Worm (Caenorhabditis elegans) whole organism, L1 larva: Measurements from ENCODE around the gene metl-18.
A peak's percentile ranks its signal among the peaks of the same experiment; 100 is the strongest.

Experiments used
- C04F5.9 ChIP-seq: sonication (generic microtip); optimal IDR thresholded peaks from 2 replicates; lab custom pipeline; 2016; ENCODE audit warnings: missing genetic modification characterization, missing compliant biosample characterization
- C16A3.4 ChIP-seq: fragments of 150-350 bp; optimal IDR thresholded peaks from 2 replicates; lab custom pipeline; 2014; ENCODE audit warnings: missing biosample characterization, missing genetic modification characterization
- alr-1 ChIP-seq: fragments of 200-800 bp; sonication (Bioruptor generic); optimal IDR thresholded peaks from 2 replicates; lab custom pipeline; 2018; ENCODE audit warnings: borderline replicate concordance, mild to moderate bottlenecking, missing genetic modification characterization, missing compliant biosample characterization
- aly-2 ChIP-seq: fragments of 150-350 bp; optimal IDR thresholded peaks from 2 replicates; lab custom pipeline; 2014; ENCODE audit warnings: missing biosample characterization, missing genetic modification characterization
- ama-1 ChIP-seq: fragments of 150-350 bp; optimal IDR thresholded peaks from 2 replicates; lab custom pipeline; 2014
- blmp-1 ChIP-seq: fragments of 150-350 bp; optimal IDR thresholded peaks from 2 replicates; lab custom pipeline; 2014; ENCODE audit warnings: missing biosample characterization, missing genetic modification characterization
- ceh-8 ChIP-seq: fragments of 200-800 bp; sonication (Bioruptor generic); optimal IDR thresholded peaks from 2 replicates; lab custom pipeline; 2018; ENCODE audit warnings: mild to moderate bottlenecking, missing genetic modification characterization, moderate library complexity, missing compliant biosample characterization
- ceh-82 ChIP-seq, 3 experiments: fragments of 150-350 bp in 1 of 3; sonication (generic microtip) in 2 of 3; optimal IDR thresholded peaks; 2 replicates each; lab custom pipeline; 2014 to 2017; ENCODE audit warnings: missing biosample characterization in 3 of 3, missing genetic modification characterization in 3 of 3
- ceh-88 ChIP-seq: fragments of 200-800 bp; sonication (Bioruptor generic); IDR thresholded peaks from 2 replicates; pipeline ENCODE4 v1.3.6; 2022; ENCODE audit warnings: missing genetic modification characterization, missing compliant biosample characterization
- ces-1 ChIP-seq: fragments of 150-350 bp; optimal IDR thresholded peaks from 2 replicates; lab custom pipeline; 2014; ENCODE audit warnings: missing biosample characterization, missing genetic modification reagents, missing genetic modification characterization
- dsc-1 ChIP-seq: sonication (generic microtip); optimal IDR thresholded peaks from 2 replicates; lab custom pipeline; 2016; ENCODE audit warnings: mild to moderate bottlenecking, missing genetic modification characterization, missing compliant biosample characterization
- efl-1 ChIP-seq, 4 experiments: fragments of 150-350 bp; optimal IDR thresholded peaks in 3 of 4; peaks in 1 of 4; 1 replicate in 1 of 4; 2 replicates in 3 of 4; lab custom pipeline; 2014; ENCODE audit warnings: missing biosample characterization in 2 of 4, missing genetic modification characterization in 2 of 4, missing genetic modification reagents in 2 of 4
- efl-3 ChIP-seq: fragments of 200-800 bp; sonication (Bioruptor generic); optimal IDR thresholded peaks from 2 replicates; lab custom pipeline; 2018; ENCODE audit warnings: mild to moderate bottlenecking, missing genetic modification characterization, missing compliant biosample characterization
- fkh-4 ChIP-seq: sonication (generic microtip); optimal IDR thresholded peaks from 2 replicates; lab custom pipeline; 2016; ENCODE audit warnings: missing compliant biosample characterization, missing genetic modification characterization, borderline replicate concordance
- fkh-8 ChIP-seq: sonication (generic microtip); optimal IDR thresholded peaks from 2 replicates; lab custom pipeline; 2016; ENCODE audit warnings: mild to moderate bottlenecking, missing genetic modification characterization, missing compliant biosample characterization
- fos-1 ChIP-seq: fragments of 150-350 bp; optimal IDR thresholded peaks from 2 replicates; lab custom pipeline; 2014; ENCODE audit warnings: missing biosample characterization, missing genetic modification characterization
- grh-1 ChIP-seq: fragments of 200-800 bp; sonication (Bioruptor generic); IDR thresholded peaks from 2 replicates; pipeline ENCODE4 v1.3.6; 2022; ENCODE audit warnings: missing genetic modification reagents, missing genetic modification characterization, missing compliant biosample characterization
- hlh-4 ChIP-seq: sonication (generic microtip); optimal IDR thresholded peaks from 2 replicates; lab custom pipeline; 2016; ENCODE audit warnings: mild to moderate bottlenecking, missing genetic modification characterization, missing compliant biosample characterization
- irx-1 ChIP-seq: sonication (generic microtip); optimal IDR thresholded peaks from 2 replicates; lab custom pipeline; 2016; ENCODE audit warnings: missing genetic modification characterization, missing compliant biosample characterization
- isw-1 ChIP-seq: fragments of 200-800 bp; sonication (Bioruptor generic); IDR thresholded peaks from 2 replicates; pipeline ENCODE4 v1.3.6; 2022; ENCODE audit warnings: missing genetic modification characterization, missing compliant biosample characterization
- jun-1 ChIP-seq: fragments of 150-350 bp; optimal IDR thresholded peaks from 2 replicates; lab custom pipeline; 2014; ENCODE audit warnings: missing biosample characterization, missing genetic modification reagents, missing genetic modification characterization
- lin-14 ChIP-seq: fragments of 200-800 bp; sonication (Bioruptor generic); optimal IDR thresholded peaks from 2 replicates; lab custom pipeline; 2018; ENCODE audit warnings: mild to moderate bottlenecking, missing genetic modification characterization, moderate library complexity, missing compliant biosample characterization
- lin-15B ChIP-seq: fragments of 150-350 bp; sonication (generic microtip); optimal IDR thresholded peaks from 3 replicates; lab custom pipeline; 2014; ENCODE audit warnings: missing biosample characterization, missing genetic modification characterization
- lin-35 ChIP-seq, 2 experiments: fragments of 150-350 bp; optimal IDR thresholded peaks; 2 replicates each; lab custom pipeline; 2014; ENCODE audit warnings: missing biosample characterization in 2 of 2, missing genetic modification characterization in 2 of 2, missing genetic modification reagents in 2 of 2
- lin-39 ChIP-seq: fragments of 150-350 bp; optimal IDR thresholded peaks from 2 replicates; lab custom pipeline; 2014; ENCODE audit warnings: missing biosample characterization, missing genetic modification reagents, missing genetic modification characterization
- lsy-2 ChIP-seq, 2 experiments: fragments of 150-350 bp; optimal IDR thresholded peaks; 2 replicates each; lab custom pipeline; 2014; ENCODE audit warnings: missing biosample characterization in 2 of 2, missing genetic modification characterization in 2 of 2
- mdl-1 ChIP-seq, 2 experiments: fragments of 150-350 bp; optimal IDR thresholded peaks; 2 replicates each; lab custom pipeline; 2014 to 2017; ENCODE audit warnings: missing biosample characterization in 2 of 2, missing genetic modification characterization in 2 of 2, inconsistent platforms in 1 of 2
- mep-1 ChIP-seq: fragments of 150-350 bp; optimal IDR thresholded peaks from 2 replicates; lab custom pipeline; 2014; ENCODE audit warnings: missing biosample characterization, missing genetic modification characterization
- nhr-11 ChIP-seq: fragments of 150-350 bp; optimal IDR thresholded peaks from 2 replicates; lab custom pipeline; 2014; ENCODE audit warnings: missing biosample characterization, missing genetic modification characterization
- nhr-12 ChIP-seq: sonication (generic microtip); optimal IDR thresholded peaks from 2 replicates; lab custom pipeline; 2017; ENCODE audit warnings: missing biosample characterization, missing genetic modification characterization
- nhr-19 ChIP-seq: fragments of 200-800 bp; sonication (Bioruptor generic); conservative IDR thresholded peaks from 2 replicates; pipeline ENCODE4 v1.3.6; 2022; ENCODE audit warnings: missing genetic modification characterization, missing compliant biosample characterization
- nhr-237 ChIP-seq: fragments of 150-350 bp; optimal IDR thresholded peaks from 2 replicates; lab custom pipeline; 2014; ENCODE audit warnings: missing biosample characterization, missing genetic modification characterization
- nhr-28 ChIP-seq: fragments of 150-350 bp; optimal IDR thresholded peaks from 2 replicates; lab custom pipeline; 2014; ENCODE audit warnings: missing biosample characterization, missing genetic modification characterization
- nhr-47 ChIP-seq: sonication (generic microtip); optimal IDR thresholded peaks from 2 replicates; lab custom pipeline; 2016; ENCODE audit warnings: mild to moderate bottlenecking, missing genetic modification characterization, moderate library complexity, missing compliant biosample characterization
- nhr-71 ChIP-seq: sonication (generic microtip); optimal IDR thresholded peaks from 2 replicates; lab custom pipeline; 2016; ENCODE audit warnings: mild to moderate bottlenecking, missing genetic modification characterization, moderate library complexity, missing compliant biosample characterization
- nhr-77 ChIP-seq: fragments of 150-350 bp; optimal IDR thresholded peaks from 2 replicates; lab custom pipeline; 2014; ENCODE audit warnings: missing biosample characterization, missing genetic modification characterization
- nhr-84 ChIP-seq: sonication (generic microtip); optimal IDR thresholded peaks from 2 replicates; lab custom pipeline; 2017; ENCODE audit warnings: missing biosample characterization, missing genetic modification characterization
- nhr-85 ChIP-seq: sonication (generic microtip); peaks from one replicate; lab custom pipeline; 2016; ENCODE audit warnings: missing genetic modification characterization, inconsistent platforms, missing compliant biosample characterization
- nhr-90 ChIP-seq: sonication (generic microtip); optimal IDR thresholded peaks from 2 replicates; lab custom pipeline; 2016; ENCODE audit warnings: mild to moderate bottlenecking, missing genetic modification characterization, missing compliant biosample characterization; ENCODE audit not compliant: poor library complexity
- pag-3 ChIP-seq: sonication (generic microtip); optimal IDR thresholded peaks from 2 replicates; lab custom pipeline; 2017; ENCODE audit warnings: missing genetic modification characterization, mild to moderate bottlenecking, missing compliant biosample characterization, antibody characterized with exemption, borderline replicate concordance; ENCODE audit not compliant: insufficient read depth
- skn-1 ChIP-seq: fragments of 150-350 bp; optimal IDR thresholded peaks from 2 replicates; lab custom pipeline; 2014; ENCODE audit warnings: missing biosample characterization, missing genetic modification characterization
- snu-23 ChIP-seq: sonication (generic microtip); optimal IDR thresholded peaks from 2 replicates; lab custom pipeline; 2016; ENCODE audit warnings: missing genetic modification characterization, missing compliant biosample characterization
- sup-37 ChIP-seq: fragments of 200-800 bp; sonication (Bioruptor generic); optimal IDR thresholded peaks from 2 replicates; lab custom pipeline; 2018; ENCODE audit warnings: mild to moderate bottlenecking, missing genetic modification characterization, missing compliant biosample characterization
- swsn-7 ChIP-seq: sonication (generic microtip); optimal IDR thresholded peaks from 2 replicates; lab custom pipeline; 2016; ENCODE audit warnings: missing genetic modification characterization, missing compliant biosample characterization
- vab-15 ChIP-seq: sonication (generic microtip); optimal IDR thresholded peaks from 2 replicates; lab custom pipeline; 2017; ENCODE audit warnings: missing genotype, mild to moderate bottlenecking, missing genetic modification characterization, missing compliant biosample characterization
- xbp-1 ChIP-seq: sonication (generic microtip); optimal IDR thresholded peaks from 2 replicates; lab custom pipeline; 2016; ENCODE audit warnings: missing genetic modification characterization, missing compliant biosample characterization
- zag-1 ChIP-seq: fragments of 150-350 bp; optimal IDR thresholded peaks from 2 replicates; lab custom pipeline; 2014; ENCODE audit warnings: missing biosample characterization, missing genetic modification characterization
- zip-4 ChIP-seq: fragments of 200-800 bp; sonication (Bioruptor generic); optimal IDR thresholded peaks from 2 replicates; lab custom pipeline; 2018; ENCODE audit warnings: mild to moderate bottlenecking, missing genetic modification characterization, moderate library complexity, missing compliant biosample characterization

metl-18 gene

ce11 chrIII:3398485-3398884 lies 27.1 kb upstream of the metl-18 start (continued):
- no peak for TF ChIP-seq efl-1 (optimal IDR thresholded peaks at IDR 0.05; lab: Kevin White, UChicago)
- no peak for TF ChIP-seq efl-1 (GFP tag; optimal IDR thresholded peaks at IDR 0.05 in 1 of 2; lab: Kevin White, UChicago)
- no peak for TF ChIP-seq ama-1 (lab: Kevin White, UChicago)
- TF ChIP-seq, all 84 proteins: peak for 0

- no peak for TF ChIP-seq lin-15B (tag; lab: Kevin White, UChicago)
- no peak for TF ChIP-seq skn-1 (tag; lab: Kevin White, UChicago)
- no peak for TF ChIP-seq sup-37 (GFP tag; lab: Kevin White, UChicago)
- no peak for TF ChIP-seq alr-1 (tag; lab: Kevin White, UChicago)
- no peak for TF ChIP-seq nhr-11 (tag; lab: Kevin White, UChicago)
- no peak for TF ChIP-seq blmp-1 (tag; lab: Kevin White, UChicago)
- TF ChIP-seq nhr-28 (tag; lab: Kevin White, UChicago), result no peak
- TF ChIP-seq zag-1 (tag; lab: Kevin White, UChicago), result no peak
- TF ChIP-seq nhr-85 (tag; lab: Kevin White, UChicago), result no peak
- TF ChIP-seq C16A3.4 (tag; lab: Kevin White, UChicago), result no peak
These were observed 25.1 kb upstream of the metl-18 start for ce11 chrIII:3400444-3400843.

ce11 chrIII:3404354-3404913 lies 21.1 kb upstream of the metl-18 start, which contains the start of the genes npp-9 and F59A2.5:
npp-9 (minus strand) TSS chrIII:3404479.
F59A2.5 (plus strand) TSS chrIII:3404863.
- TF ChIP-seq lsy-2 (tag; optimal IDR thresholded peaks at IDR 0.05; lab: Kevin White, UChicago) (peak; percentile 55 to 76), fos-1 (no peak), ceh-88 (GFP tag; lab: Robert Waterston, UW) (no peak), nhr-237 (tag; lab: Kevin White, UChicago) (no peak), irx-1 (tag; lab: Kevin White, UChicago) (no peak), swsn-7 (tag; lab: Kevin White, UChicago) (peak; percentile 15), aly-2 (tag; lab: Kevin White, UChicago) (no peak), ceh-8 (GFP tag; lab: Kevin White, UChicago) (no peak), lin-39 (tag; lab: Kevin White, UChicago) (peak; percentile 6), ces-1 (GFP tag; lab: Kevin White, UChicago) (no peak), nhr-84 (tag; lab: Kevin White, UChicago) (no peak), dsc-1 (tag; lab: Kevin White, UChicago) (no peak), lin-14 (GFP tag; lab: Kevin White, UChicago) (no peak), ceh-82 (tag; optimal IDR thresholded peaks at IDR 0.05; lab: Kevin White, UChicago) (peak in 1 of 3 experiments; percentile 62), lin-35 (GFP tag; optimal IDR thresholded peaks at IDR 0.05; lab: Kevin White, UChicago) (peak; percentile 65 to 85), zip-4 (GFP tag; lab: Kevin White, UChicago) (no peak), nhr-90 (tag; lab: Kevin White, UChicago) (no peak), xbp-1 (tag; lab: Kevin White, UChicago) (peak; percentile 31), nhr-12 (no peak), mep-1 (tag; lab: Kevin White, UChicago) (peak; percentile 39), fkh-4 (tag; lab: Kevin White, UChicago) (no peak), pag-3 (tag; lab: Kevin White, UChicago) (no peak), grh-1 (GFP tag; lab: Robert Waterston, UW) (0 out of 2 replicates have a peak, but pooled peaks have one; percentile 36), nhr-77 (tag; lab: Kevin White, UChicago) (peak; percentile 29), nhr-47 (tag; lab: Kevin White, UChicago) (peak; percentile 36), efl-1 (optimal IDR thresholded peaks at IDR 0.05; lab: Kevin White, UChicago) (peak; percentile 71 to 74), efl-1 (GFP tag; optimal IDR thresholded peaks at IDR 0.05 in 1 of 2; lab: Kevin White, UChicago) (peak; percentile 75 to 96), snu-23 (GFP tag; lab: Kevin White, UChicago) (peak; percentile 59), C04F5.9 (tag; lab: Kevin White, UChicago) (no peak), vab-15 (no peak), nhr-19 (GFP tag; lab: Robert Waterston, UW) (peak; percentile 34), isw-1 (GFP tag; lab: Robert Waterston, UW) (peak; percentile 56), jun-1 (tag; lab: Kevin White, UChicago) (peak; percentile 46), fkh-8 (tag; lab: Kevin White, UChicago) (peak; percentile 25), mdl-1 (tag; optimal IDR thresholded peaks at IDR 0.05; lab: Kevin White, UChicago) (peak in 1 of 2 experiments; percentile 12), efl-3 (GFP tag; lab: Kevin White, UChicago) (no peak), hlh-4 (tag; lab: Kevin White, UChicago) (no peak), nhr-71 (tag; lab: Kevin White, UChicago) (peak; percentile 27)
